Worm (Caenorhabditis elegans) whole organism, L3 larva: ENCODE results near the gene F58G1.3.

Source experiments
- R02D3.7 ChIP-seq: fragments of 150-350 bp; optimal IDR thresholded peaks from 2 replicates; lab custom pipeline; 2014; ENCODE audit warnings: missing biosample characterization, missing genetic modification characterization
- ceh-9 ChIP-seq: sonication (generic microtip); optimal IDR thresholded peaks from 2 replicates; lab custom pipeline; 2018; ENCODE audit warnings: missing biosample characterization, missing genetic modification characterization
- elt-2 ChIP-seq: sonication (generic microtip); optimal IDR thresholded peaks from 2 replicates; lab custom pipeline; 2016; ENCODE audit warnings: missing genetic modification reagents, mild to moderate bottlenecking, missing genetic modification characterization, missing compliant biosample characterization
- fkh-10 ChIP-seq: sonication (generic microtip); optimal IDR thresholded peaks from 2 replicates; lab custom pipeline; 2017; ENCODE audit warnings: missing biosample characterization, missing genetic modification reagents, missing genetic modification characterization
- fos-1 ChIP-seq: fragments of 150-350 bp; optimal IDR thresholded peaks from 2 replicates; lab custom pipeline; 2014; ENCODE audit warnings: missing biosample characterization, missing genetic modification characterization
- lin-39 ChIP-seq: fragments of 150-350 bp; optimal IDR thresholded peaks from 2 replicates; lab custom pipeline; 2018; ENCODE audit warnings: missing biosample characterization, missing genetic modification reagents, missing genetic modification characterization
- nhr-23 ChIP-seq: fragments of 150-350 bp; optimal IDR thresholded peaks from 2 replicates; lab custom pipeline; 2014; ENCODE audit warnings: missing biosample characterization, missing genetic modification reagents, missing genetic modification characterization
- nhr-76 ChIP-seq: fragments of 150-350 bp; sonication (generic microtip); optimal IDR thresholded peaks from 5 replicates; lab custom pipeline; 2014; ENCODE audit warnings: missing biosample characterization, missing genetic modification characterization
- pha-4 ChIP-seq: fragments of 150-350 bp; optimal IDR thresholded peaks from 2 replicates; lab custom pipeline; 2014; ENCODE audit warnings: missing biosample characterization, missing genetic modification reagents, missing genetic modification characterization
- skn-1 ChIP-seq: fragments of 150-350 bp; optimal IDR thresholded peaks from 2 replicates; lab custom pipeline; 2014; ENCODE audit warnings: missing biosample characterization, missing genetic modification characterization
- unc-62 ChIP-seq: fragments of 150-350 bp; sonication (generic microtip); optimal IDR thresholded peaks from 4 replicates; lab custom pipeline; 2014; ENCODE audit warnings: missing biosample characterization, missing genetic modification reagents, missing genetic modification characterization

DNA sequence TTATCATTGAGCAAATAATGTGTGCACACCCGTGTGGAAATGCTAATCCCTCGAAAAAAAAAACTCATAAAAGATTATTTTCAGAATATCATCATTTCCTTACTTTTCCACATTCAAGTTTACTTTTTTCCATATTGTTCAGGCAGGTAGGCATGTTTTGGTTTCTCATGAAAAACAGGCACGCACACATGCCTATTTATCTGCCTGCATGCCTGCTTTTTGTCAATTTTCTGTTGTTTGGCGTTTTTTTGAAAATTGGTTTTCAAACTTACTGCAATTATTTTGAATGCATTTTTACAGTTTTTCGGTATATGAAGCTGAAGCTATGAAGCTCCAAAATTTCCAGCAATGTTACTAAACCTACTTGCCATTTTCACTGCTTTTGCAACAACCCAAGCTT, 30.2 kb downstream of the F58G1.3 start, which contains the start of gene clec-64:
- TF ChIP-seq ceh-9 (no peak), pha-4 (no peak), fos-1 (tag; lab: Kevin White, UChicago) (no peak), elt-2 (tag; lab: Kevin White, UChicago) (peak; percentile 31), nhr-76 (tag; lab: Kevin White, UChicago) (no peak), fkh-10 (GFP tag; lab: Kevin White, UChicago) (no peak), lin-39 (tag; lab: Kevin White, UChicago) (no peak), skn-1 (tag; lab: Kevin White, UChicago) (no peak), unc-62 (GFP tag; lab: Kevin White, UChicago) (no peak), nhr-23 (tag; lab: Kevin White, UChicago) (no peak), R02D3.7 (no peak)
